Fruit fly (Drosophila melanogaster): ENCODE measurements around the gene LSm7.

DNA sequence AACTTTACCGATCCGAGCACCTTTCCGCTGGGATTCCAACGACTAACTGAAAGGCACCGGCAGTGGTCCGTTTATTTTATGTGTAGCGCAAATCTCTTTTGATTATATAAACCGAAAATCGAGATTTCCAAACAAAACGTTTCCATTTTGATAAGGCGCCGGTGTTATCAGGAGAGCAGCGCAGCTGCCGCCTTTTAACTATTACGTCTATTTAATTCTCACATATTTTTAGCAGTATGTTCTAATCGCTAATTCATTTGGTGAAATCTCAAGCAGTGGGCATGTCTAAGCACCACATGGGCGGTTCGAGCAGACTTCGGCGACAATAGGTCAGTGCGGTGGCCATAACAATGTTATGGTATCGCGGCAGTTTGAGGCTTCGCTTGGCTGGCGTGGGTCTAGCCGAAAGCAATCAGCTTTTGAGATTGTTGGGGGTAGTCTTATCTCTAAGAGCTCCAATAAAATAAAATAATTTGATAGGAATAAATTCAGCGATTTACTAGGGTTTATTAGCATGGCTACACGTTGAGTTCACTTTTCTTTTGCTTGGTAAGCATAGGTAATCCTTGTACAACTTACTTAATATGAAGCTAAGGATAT is 47.9 kb upstream of the LSm7 start, which contains the start of gene Cyt-b5-r:
- no peak for TF ChIP-seq kay (GFP tag; ENCODE audit: borderline replicate concordance)
- TF ChIP-seq ovo (GFP tag; optimal IDR thresholded peaks at IDR 0.05) = no peak
- TF ChIP-seq CG7045 (GFP tag; optimal IDR thresholded peaks at IDR 0.05) = no peak
- TF ChIP-seq CG5204 (GFP tag; optimal IDR thresholded peaks at IDR 0.05) = no peak
- no peak for TF ChIP-seq Crg-1 (GFP tag; optimal IDR thresholded peaks at IDR 0.05)
- no peak for TF ChIP-seq CG33017 (tag; optimal IDR thresholded peaks at IDR 0.05)
- TF ChIP-seq CG12768 (GFP tag; optimal IDR thresholded peaks at IDR 0.05) = no peak
- TF ChIP-seq toe (GFP tag; optimal IDR thresholded peaks at IDR 0.05) = no peak

Data from whole organism, adult.